Fruit fly (Drosophila melanogaster) whole organism, embryonic: Measurements from ENCODE around the gene Agpat1.

ENCODE experiments used
- Atf6 ChIP-seq: fragments of 200-800 bp; sonication (Bioruptor generic); IDR thresholded peaks from 2 replicates; pipeline ENCODE4 v1.3.6; 2022; ENCODE audit warnings: missing biosample characterization, missing genetic modification characterization
- Bdp1 ChIP-seq: fragments of 200-800 bp; sonication (Bioruptor generic); optimal IDR thresholded peaks from 3 replicates; lab custom pipeline; 2016; ENCODE audit warnings: missing biosample characterization, missing genetic modification characterization
- CG1024 ChIP-seq: fragments of 200-800 bp; sonication (Bioruptor generic); IDR thresholded peaks from 2 replicates; pipeline ENCODE4 v1.3.6; 2022; ENCODE audit warnings: missing biosample characterization, missing genetic modification characterization
- CG10267 ChIP-seq: fragments of 200-800 bp; sonication (Bioruptor generic); optimal IDR thresholded peaks from 2 replicates; lab custom pipeline; 2018; ENCODE audit warnings: missing biosample characterization, mild to moderate bottlenecking, missing genetic modification characterization, moderate library complexity
- CG10979 ChIP-seq: fragments of 200-800 bp; sonication (Bioruptor generic); optimal IDR thresholded peaks from 2 replicates; lab custom pipeline; 2018; ENCODE audit warnings: missing biosample characterization, mild to moderate bottlenecking, missing genetic modification characterization, moderate library complexity
- CG12299 ChIP-seq: fragments of 200-800 bp; sonication (Bioruptor generic); optimal IDR thresholded peaks from 2 replicates; lab custom pipeline; 2018; ENCODE audit warnings: missing biosample characterization, mild to moderate bottlenecking, missing genetic modification characterization
- CG13775 ChIP-seq: fragments of 200-800 bp; sonication (Bioruptor generic); optimal IDR thresholded peaks from 3 replicates; lab custom pipeline; 2017; ENCODE audit warnings: missing biosample characterization, mild to moderate bottlenecking, missing genetic modification characterization
- CG14441 ChIP-seq: fragments of 200-800 bp; sonication (Bioruptor generic); IDR thresholded peaks from 2 replicates; pipeline ENCODE4 v1.3.6; 2022; ENCODE audit warnings: missing biosample characterization, missing genetic modification characterization
- CG1602 ChIP-seq: fragments of 200-800 bp; sonication (Bioruptor generic); optimal IDR thresholded peaks from 3 replicates; lab custom pipeline; 2016; ENCODE audit warnings: missing biosample characterization, missing genetic modification characterization
- CG1647 ChIP-seq: fragments of 200-800 bp; sonication (Bioruptor generic); optimal IDR thresholded peaks from 3 replicates; lab custom pipeline; 2016; ENCODE audit warnings: missing biosample characterization, missing genetic modification characterization
- CG2202 ChIP-seq: fragments of 200-800 bp; sonication (Bioruptor generic); optimal IDR thresholded peaks from 2 replicates; lab custom pipeline; 2018; ENCODE audit warnings: missing biosample characterization, mild to moderate bottlenecking, missing genetic modification characterization
- CG30020 ChIP-seq: fragments of 200-800 bp; optimal IDR thresholded peaks from 2 replicates; lab custom pipeline; 2019; ENCODE audit warnings: missing biosample characterization, mild to moderate bottlenecking, missing genetic modification characterization, moderate library complexity
- CG31388 ChIP-seq: fragments of 200-800 bp; sonication (Bioruptor generic); optimal IDR thresholded peaks from 2 replicates; lab custom pipeline; 2016; ENCODE audit warnings: missing biosample characterization, missing genetic modification characterization
- CG3838 ChIP-seq: fragments of 200-800 bp; sonication (Bioruptor generic); optimal IDR thresholded peaks from 3 replicates; lab custom pipeline; 2016; ENCODE audit warnings: missing biosample characterization, missing genetic modification characterization
- CG4854 ChIP-seq: fragments of 200-800 bp; sonication (Bioruptor generic); optimal IDR thresholded peaks from 2 replicates; lab custom pipeline; 2016; ENCODE audit warnings: missing biosample characterization, missing genetic modification characterization, inconsistent platforms
- CG5180 ChIP-seq: fragments of 200-800 bp; sonication (Bioruptor generic); optimal IDR thresholded peaks from 3 replicates; lab custom pipeline; 2017; ENCODE audit warnings: missing biosample characterization, missing genetic modification characterization, mild to moderate bottlenecking, moderate library complexity, missing genetic modification reagents
- CG7372 ChIP-seq: fragments of 200-800 bp; sonication (Bioruptor generic); IDR thresholded peaks from 2 replicates; pipeline ENCODE4 v1.3.6; 2022; ENCODE audit warnings: missing biosample characterization, missing genetic modification characterization
- CG7556 ChIP-seq: fragments of 200-800 bp; sonication (Bioruptor generic); optimal IDR thresholded peaks from 2 replicates; lab custom pipeline; 2017; ENCODE audit warnings: missing biosample characterization, mild to moderate bottlenecking, missing genetic modification characterization
- CG8359 ChIP-seq: fragments of 200-800 bp; sonication (Bioruptor generic); optimal IDR thresholded peaks from 2 replicates; lab custom pipeline; 2017; ENCODE audit warnings: missing biosample characterization, mild to moderate bottlenecking, missing genetic modification characterization, borderline replicate concordance
- CG9727 ChIP-seq: fragments of 200-800 bp; sonication (Bioruptor generic); optimal IDR thresholded peaks from 3 replicates; lab custom pipeline; 2017; ENCODE audit warnings: missing biosample characterization, mild to moderate bottlenecking, missing genetic modification characterization
- Mes4 ChIP-seq: fragments of 200-800 bp; sonication (Bioruptor generic); optimal IDR thresholded peaks from 2 replicates; lab custom pipeline; 2016; ENCODE audit warnings: missing biosample characterization, missing genetic modification characterization
- Myb ChIP-seq: fragments of 200-800 bp; sonication (Bioruptor generic); optimal IDR thresholded peaks from 2 replicates; lab custom pipeline; 2016; ENCODE audit warnings: missing biosample characterization, missing genetic modification characterization
- NC2β ChIP-seq: fragments of 200-800 bp; sonication (Bioruptor generic); optimal IDR thresholded peaks from 2 replicates; lab custom pipeline; 2016; ENCODE audit warnings: missing biosample characterization, missing genetic modification characterization
- Optix ChIP-seq: fragments of 200-800 bp; sonication (Bioruptor generic); IDR thresholded peaks from 3 replicates; pipeline ENCODE4 v1.3.6; 2022; ENCODE audit warnings: missing biosample characterization, missing genetic modification characterization
- Rx ChIP-seq: fragments of 200-800 bp; sonication (Bioruptor generic); IDR thresholded peaks from 2 replicates; pipeline ENCODE4 v1.3.6; 2022; ENCODE audit warnings: missing biosample characterization, missing genetic modification characterization
- Sin3A ChIP-seq: fragments of >200 bp; optimal IDR thresholded peaks from 2 replicates; lab custom pipeline; 2018
- Spps ChIP-seq: fragments of 200-800 bp; sonication (Bioruptor generic); optimal IDR thresholded peaks from 2 replicates; lab custom pipeline; 2018; ENCODE audit warnings: missing biosample characterization, mild to moderate bottlenecking, missing genetic modification characterization
- danr ChIP-seq: fragments of 200-800 bp; sonication (Bioruptor generic); IDR thresholded peaks from 2 replicates; pipeline ENCODE4 v1.3.6; 2022; ENCODE audit warnings: missing biosample characterization, missing genetic modification characterization
- dmrt11E ChIP-seq: fragments of 200-800 bp; sonication (Bioruptor generic); optimal IDR thresholded peaks from 3 replicates; lab custom pipeline; 2018; ENCODE audit warnings: missing biosample characterization, mild to moderate bottlenecking, missing genetic modification characterization, moderate library complexity
- gce ChIP-seq: fragments of 200-800 bp; sonication (Bioruptor generic); IDR thresholded peaks from 3 replicates; pipeline ENCODE4 v1.3.6; 2022; ENCODE audit warnings: missing biosample characterization, missing genetic modification characterization
- gsb ChIP-seq: fragments of 200-800 bp; sonication (Bioruptor generic); IDR thresholded peaks from 2 replicates; pipeline ENCODE4 v1.3.6; 2022; ENCODE audit warnings: missing biosample characterization, missing genetic modification characterization
- jumu ChIP-seq: fragments of 200-800 bp; sonication (Bioruptor generic); optimal IDR thresholded peaks from 3 replicates; lab custom pipeline; 2016; ENCODE audit warnings: missing biosample characterization, missing genetic modification characterization
- mam ChIP-seq: fragments of 200-800 bp; sonication (Bioruptor generic); optimal IDR thresholded peaks from 3 replicates; lab custom pipeline; 2016; ENCODE audit warnings: missing biosample characterization, missing genetic modification characterization
- mirr ChIP-seq: fragments of 200-800 bp; sonication (Bioruptor generic); optimal IDR thresholded peaks from 3 replicates; lab custom pipeline; 2018; ENCODE audit warnings: missing biosample characterization, mild to moderate bottlenecking, missing genetic modification characterization
- mld ChIP-seq: fragments of 200-800 bp; sonication (Bioruptor generic); IDR thresholded peaks from 3 replicates; pipeline ENCODE4 v1.3.6; 2022; ENCODE audit warnings: missing biosample characterization, missing genetic modification characterization; ENCODE audit not compliant: partially characterized antibody
- pho ChIP-seq: fragments of 200-800 bp; sonication (Bioruptor generic); optimal IDR thresholded peaks from 2 replicates; lab custom pipeline; 2016; ENCODE audit warnings: missing biosample characterization, missing genetic modification characterization
- prd ChIP-seq, 3 experiments: fragments of >200 bp in 2 of 3; fragments of 200-800 bp in 1 of 3; sonication (Bioruptor generic) in 1 of 3; optimal IDR thresholded peaks in 2 of 3; IDR thresholded peaks in 1 of 3; 2 replicates in 2 of 3; 3 replicates in 1 of 3; pipeline versions ENCODE4 v1.3.6 to Lab custom; 2017 to 2022; ENCODE audit warnings: missing biosample characterization in 1 of 3, missing genetic modification characterization in 1 of 3
- repo ChIP-seq: fragments of 200-800 bp; sonication (Bioruptor generic); optimal IDR thresholded peaks from 2 replicates; lab custom pipeline; 2016; ENCODE audit warnings: missing biosample characterization, missing genetic modification characterization
- row ChIP-seq: fragments of 200-800 bp; sonication (Bioruptor generic); IDR thresholded peaks from 3 replicates; pipeline ENCODE4 v1.3.6; 2022; ENCODE audit warnings: missing biosample characterization, missing genetic modification characterization
- run ChIP-seq: fragments of 200-800 bp; sonication (Bioruptor generic); optimal IDR thresholded peaks from 3 replicates; lab custom pipeline; 2018; ENCODE audit warnings: missing biosample characterization, mild to moderate bottlenecking, missing genetic modification characterization
- schlank ChIP-seq: fragments of 200-800 bp; sonication (Bioruptor generic); optimal IDR thresholded peaks from 2 replicates; lab custom pipeline; 2018; ENCODE audit warnings: missing biosample characterization, mild to moderate bottlenecking, missing genetic modification characterization
- scrt ChIP-seq: fragments of 200-800 bp; sonication (Bioruptor generic); optimal IDR thresholded peaks from 2 replicates; lab custom pipeline; 2018; ENCODE audit warnings: missing biosample characterization, mild to moderate bottlenecking, missing genetic modification characterization, moderate library complexity
- sd ChIP-seq: fragments of 200-800 bp; sonication (Bioruptor generic); optimal IDR thresholded peaks from 3 replicates; lab custom pipeline; 2018; ENCODE audit warnings: missing biosample characterization, mild to moderate bottlenecking, missing genetic modification characterization, moderate library complexity
- sima ChIP-seq: fragments of 200-800 bp; sonication (Bioruptor generic); optimal IDR thresholded peaks from 2 replicates; lab custom pipeline; 2016; ENCODE audit warnings: missing biosample characterization, missing genetic modification characterization
- so ChIP-seq: fragments of 200-800 bp; sonication (Bioruptor generic); IDR thresholded peaks from 3 replicates; pipeline ENCODE4 v1.3.6; 2022; ENCODE audit warnings: missing biosample characterization, missing genetic modification characterization
- sug ChIP-seq: fragments of 200-800 bp; optimal IDR thresholded peaks from 2 replicates; lab custom pipeline; 2019; ENCODE audit warnings: missing biosample characterization, mild to moderate bottlenecking, missing genetic modification characterization, moderate library complexity
- tll ChIP-seq, 2 experiments: fragments of 200-800 bp in 1 of 2; fragments of >200 bp in 1 of 2; sonication (Bioruptor generic) in 1 of 2; optimal IDR thresholded peaks; 2 replicates each; lab custom pipeline; 2017 to 2019; ENCODE audit warnings: missing biosample characterization in 2 of 2, missing genetic modification characterization in 2 of 2, mild to moderate bottlenecking in 1 of 2, moderate library complexity in 1 of 2
- tna ChIP-seq: fragments of 200-800 bp; sonication (Bioruptor generic); IDR thresholded peaks from 2 replicates; pipeline ENCODE4 v1.3.6; 2022; ENCODE audit warnings: missing biosample characterization, missing genetic modification characterization; ENCODE audit not compliant: partially characterized antibody
- ttk ChIP-seq: fragments of 200-800 bp; sonication (Bioruptor generic); IDR thresholded peaks from 2 replicates; pipeline ENCODE4 v2.1.2; 2022; ENCODE audit warnings: missing biosample characterization, missing genetic modification characterization
- twi ChIP-seq: fragments of 200-800 bp; optimal IDR thresholded peaks from 2 replicates; lab custom pipeline; 2019; ENCODE audit warnings: missing biosample characterization, mild to moderate bottlenecking, missing genetic modification characterization, moderate library complexity
- vfl ChIP-seq: fragments of 200-800 bp; sonication (Bioruptor generic); optimal IDR thresholded peaks from 2 replicates; lab custom pipeline; 2016; ENCODE audit warnings: missing biosample characterization, missing genetic modification characterization

Gene Agpat1

DNA sequence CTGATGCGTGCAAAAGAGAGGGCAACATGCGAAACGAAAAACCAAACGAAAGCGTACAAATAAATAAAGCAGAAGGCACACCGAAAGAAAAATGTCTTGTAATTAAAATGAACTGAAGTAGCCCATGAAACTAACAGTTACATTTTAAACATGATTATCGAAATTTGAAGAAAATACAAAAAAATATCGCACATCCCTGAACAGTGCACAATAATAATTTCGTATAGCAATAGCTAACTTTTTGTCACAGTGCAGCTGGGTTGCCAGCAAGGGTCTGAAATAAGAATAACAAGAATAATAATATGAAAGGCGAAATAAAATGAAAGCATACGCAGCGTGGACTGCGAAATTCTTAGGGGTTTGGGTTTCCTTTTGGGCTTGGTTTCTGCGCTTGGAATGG is 12.9 kb upstream of the Agpat1 start (continued):
- peak; percentile 95 for TF ChIP-seq Bdp1 (GFP tag; lab: Kevin White, UChicago)
- peak; percentile 97 for TF ChIP-seq schlank (tag; lab: Kevin White, UChicago)
- peak; percentile 96 for TF ChIP-seq CG1024 (GFP tag; lab: Robert Waterston, UW)
- peak; percentile 99 for TF ChIP-seq CG4854
- peak; percentile 96 for TF ChIP-seq run
- TF ChIP-seq row (GFP tag; lab: Robert Waterston, UW) = peak; percentile 99
- TF ChIP-seq NC2β (GFP tag; lab: Kevin White, UChicago) = peak; percentile 99
- TF ChIP-seq Spps (tag; lab: Kevin White, UChicago) = peak; percentile 99
- peak; percentile 99 for TF ChIP-seq jumu
- TF ChIP-seq Myb (GFP tag; lab: Kevin White, UChicago) = peak; percentile 96
- TF ChIP-seq gsb (GFP tag; lab: Robert Waterston, UW) = peak; percentile 98
- peak; percentile 99 for TF ChIP-seq repo (GFP tag; lab: Kevin White, UChicago)
- TF ChIP-seq CG7556 (GFP tag; lab: Kevin White, UChicago) = peak; percentile 99
- TF ChIP-seq mirr (GFP tag; lab: Kevin White, UChicago) = peak; percentile 83
- TF ChIP-seq Optix = peak; percentile 98
- TF ChIP-seq so (GFP tag; lab: Robert Waterston, UW) = peak; percentile 99
- TF ChIP-seq tna (GFP tag; lab: Robert Waterston, UW) = no peak
- peak; percentile 91 for TF ChIP-seq sd (tag; lab: Kevin White, UChicago)
- peak; percentile 99 for TF ChIP-seq Mes4 (GFP tag; lab: Kevin White, UChicago)
- TF ChIP-seq sug = peak; percentile 95
- peak; percentile 78 for TF ChIP-seq CG30020 (tag; lab: Kevin White, UChicago)
- peak; percentile 15 to 56 for TF ChIP-seq tll (GFP tag; optimal IDR thresholded peaks at IDR 0.05; lab: Kevin White, UChicago)
- no peak for TF ChIP-seq Sin3A
- TF ChIP-seq gce (GFP tag; lab: Robert Waterston, UW) = peak; percentile 98
- TF ChIP-seq CG13775 (GFP tag; lab: Kevin White, UChicago) = peak; percentile 99
- peak; percentile 86 for TF ChIP-seq CG8359
- no peak for TF ChIP-seq prd (optimal IDR thresholded peaks at IDR 0.05; lab: Kevin White, UChicago)
- TF ChIP-seq prd (GFP tag; IDR thresholded peaks at IDR 0.05; lab: Robert Waterston, UW) = peak; percentile 100
- peak; percentile 99 for TF ChIP-seq CG7372 (GFP tag; lab: Robert Waterston, UW)
- TF ChIP-seq mld (GFP tag; lab: Robert Waterston, UW) = no peak
- TF ChIP-seq sima (GFP tag; lab: Kevin White, UChicago) = peak; percentile 70
- TF ChIP-seq vfl (GFP tag; lab: Kevin White, UChicago) = peak; percentile 99
- peak; percentile 99 for TF ChIP-seq pho (GFP tag; lab: Kevin White, UChicago)
- peak; percentile 99 for TF ChIP-seq dmrt11E (tag; lab: Kevin White, UChicago)
- peak; percentile 98 for TF ChIP-seq CG31388
- TF ChIP-seq Atf6 = peak; percentile 99
- peak; percentile 99 for TF ChIP-seq CG10979 (tag; lab: Kevin White, UChicago)
- peak; percentile 99 for TF ChIP-seq CG14441 (GFP tag; lab: Robert Waterston, UW)
- TF ChIP-seq ttk (GFP tag; lab: Robert Waterston, UW) = peak; percentile 99
- TF ChIP-seq scrt = peak; percentile 98
- peak; percentile 99 for TF ChIP-seq Rx (GFP tag; lab: Robert Waterston, UW)
- peak; percentile 97 for TF ChIP-seq CG12299 (tag; lab: Kevin White, UChicago)
- TF ChIP-seq twi (tag; lab: Kevin White, UChicago) = peak; percentile 95
- TF ChIP-seq CG1647 (GFP tag; lab: Kevin White, UChicago) = peak; percentile 99
- peak; percentile 98 for TF ChIP-seq danr (GFP tag; lab: Robert Waterston, UW)
- TF ChIP-seq CG1602 (GFP tag; lab: Kevin White, UChicago) = peak; percentile 99
- peak; percentile 98 for TF ChIP-seq CG3838 (GFP tag; lab: Kevin White, UChicago)
- peak; percentile 99 for TF ChIP-seq CG9727 (GFP tag; lab: Kevin White, UChicago)
- peak; percentile 66 for TF ChIP-seq CG2202 (tag; lab: Kevin White, UChicago)
- TF ChIP-seq CG5180 (GFP tag; lab: Kevin White, UChicago) = peak; percentile 89
- TF ChIP-seq CG10267 (tag; lab: Kevin White, UChicago) = peak; percentile 97
- TF ChIP-seq mam = peak; percentile 99
